Fruit fly (Drosophila melanogaster) whole organism, pupa: ENCODE results near the gene CG3552.

Source experiments
- CG10348 ChIP-seq: fragments of 200-800 bp; sonication (Bioruptor generic); IDR thresholded peaks from 2 replicates; pipeline ENCODE4 v1.3.6; 2022; ENCODE audit warnings: missing biosample characterization, missing genetic modification characterization
- CG12605 ChIP-seq: fragments of 200-800 bp; sonication (Bioruptor generic); IDR thresholded peaks from 2 replicates; pipeline ENCODE4 v1.3.6; 2022; ENCODE audit warnings: missing biosample characterization, missing genetic modification characterization
- CG13204 ChIP-seq: fragments of 200-800 bp; sonication (Bioruptor generic); optimal IDR thresholded peaks from 2 replicates; lab custom pipeline; 2018; ENCODE audit warnings: missing biosample characterization, mild to moderate bottlenecking, missing genetic modification characterization, moderate library complexity
- CG14655 ChIP-seq: fragments of 200-800 bp; sonication (Bioruptor generic); optimal IDR thresholded peaks from 3 replicates; lab custom pipeline; 2017; ENCODE audit warnings: mild to moderate bottlenecking, missing biosample characterization, missing genetic modification reagents, missing genetic modification characterization
- CG15710 ChIP-seq: fragments of 200-800 bp; sonication (Bioruptor generic); optimal IDR thresholded peaks from 2 replicates; lab custom pipeline; 2018; ENCODE audit warnings: missing biosample characterization, mild to moderate bottlenecking, missing genetic modification characterization, moderate library complexity
- CG17806 ChIP-seq: fragments of 200-800 bp; sonication (Bioruptor generic); optimal IDR thresholded peaks from 2 replicates; lab custom pipeline; 2018; ENCODE audit warnings: missing biosample characterization, mild to moderate bottlenecking, missing genetic modification characterization, moderate library complexity
- CG32121 ChIP-seq: fragments of 200-800 bp; sonication (Bioruptor generic); IDR thresholded peaks from 2 replicates; pipeline ENCODE4 v1.3.6; 2022; ENCODE audit warnings: missing biosample characterization, missing genetic modification characterization
- CG34367 ChIP-seq: fragments of 200-800 bp; sonication (Bioruptor generic); optimal IDR thresholded peaks from 2 replicates; lab custom pipeline; 2018; ENCODE audit warnings: missing biosample characterization, mild to moderate bottlenecking, missing genetic modification characterization
- CG4496 ChIP-seq: fragments of 200-800 bp; sonication (Bioruptor generic); IDR thresholded peaks from 3 replicates; pipeline ENCODE4 v1.3.6; 2022; ENCODE audit warnings: missing biosample characterization, missing genetic modification characterization
- CG8159 ChIP-seq: fragments of 200-800 bp; sonication (Bioruptor generic); optimal IDR thresholded peaks from 3 replicates; lab custom pipeline; 2018; ENCODE audit warnings: missing biosample characterization, mild to moderate bottlenecking, missing genetic modification characterization, moderate library complexity
- CG8301 ChIP-seq: fragments of 200-800 bp; sonication (Bioruptor generic); optimal IDR thresholded peaks from 2 replicates; lab custom pipeline; 2018; ENCODE audit warnings: missing biosample characterization, mild to moderate bottlenecking, missing genetic modification characterization
- CG9948 ChIP-seq: fragments of 200-800 bp; sonication (Bioruptor generic); optimal IDR thresholded peaks from 2 replicates; lab custom pipeline; 2018; ENCODE audit warnings: missing biosample characterization, mild to moderate bottlenecking, missing genetic modification characterization, moderate library complexity
- D1 ChIP-seq: fragments of 200-800 bp; sonication (Bioruptor generic); optimal IDR thresholded peaks from 2 replicates; lab custom pipeline; 2018; ENCODE audit warnings: missing biosample characterization, mild to moderate bottlenecking, missing genetic modification characterization, moderate library complexity
- EcR ChIP-seq: fragments of 200-800 bp; sonication (Bioruptor generic); optimal IDR thresholded peaks from 3 replicates; lab custom pipeline; 2019; ENCODE audit warnings: missing biosample characterization, missing genetic modification characterization, mild to moderate bottlenecking, moderate library complexity, missing genetic modification reagents
- Ets98B ChIP-seq: fragments of 200-800 bp; sonication (Bioruptor generic); IDR thresholded peaks from 2 replicates; pipeline ENCODE4 v1.3.6; 2022; ENCODE audit warnings: missing biosample characterization, missing genetic modification characterization
- Pif1A ChIP-seq: fragments of 200-800 bp; sonication (Bioruptor generic); optimal IDR thresholded peaks from 3 replicates; lab custom pipeline; 2016; ENCODE audit warnings: missing biosample characterization, missing genetic modification characterization
- Pif1B ChIP-seq: fragments of 200-800 bp; sonication (Bioruptor generic); optimal IDR thresholded peaks from 3 replicates; lab custom pipeline; 2016; ENCODE audit warnings: missing biosample characterization, missing genetic modification characterization
- Snoo ChIP-seq: fragments of 200-800 bp; sonication (Bioruptor generic); optimal IDR thresholded peaks from 3 replicates; lab custom pipeline; 2017; ENCODE audit warnings: missing biosample characterization, mild to moderate bottlenecking, missing genetic modification characterization, inconsistent platforms
- fd96Ca ChIP-seq: fragments of 200-800 bp; sonication (Bioruptor generic); IDR thresholded peaks from 3 replicates; pipeline ENCODE4 v1.3.6; 2022; ENCODE audit warnings: missing biosample characterization, missing genetic modification characterization
- gl ChIP-seq: fragments of 200-800 bp; sonication (Bioruptor generic); optimal IDR thresholded peaks from 2 replicates; lab custom pipeline; 2018; ENCODE audit warnings: missing biosample characterization, mild to moderate bottlenecking, missing genetic modification characterization
- rn ChIP-seq: fragments of 200-800 bp; sonication (Bioruptor generic); IDR thresholded peaks from 2 replicates; pipeline ENCODE4 v1.3.6; 2022; ENCODE audit warnings: missing biosample characterization, missing genetic modification characterization

The CG3552 gene

DNA sequence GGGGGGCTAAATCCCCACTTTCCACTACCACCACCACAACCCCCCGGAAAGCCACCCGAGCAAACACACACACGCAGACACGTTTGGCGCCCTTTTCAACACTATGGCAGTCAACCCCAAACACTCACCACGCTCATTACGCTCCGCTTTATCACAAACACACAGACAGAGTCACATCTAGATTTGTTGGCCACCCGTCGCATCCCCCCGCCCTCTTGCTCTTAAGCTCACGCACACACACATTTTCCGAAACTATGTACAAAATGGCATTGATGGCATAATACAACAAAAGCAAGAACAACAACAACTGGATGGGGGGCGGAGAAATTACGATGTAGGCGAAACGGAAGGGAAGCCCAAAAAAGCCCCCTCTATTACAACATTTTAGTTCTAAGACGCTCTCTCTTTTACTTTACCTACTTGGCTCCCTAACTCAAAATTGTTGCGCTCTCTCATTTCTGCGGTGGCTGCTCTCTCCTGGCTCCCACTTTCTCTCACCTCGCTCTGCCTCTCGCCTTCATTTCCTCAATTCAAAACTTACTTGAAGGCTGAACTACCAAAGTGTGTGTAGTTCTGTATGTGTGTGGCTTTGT lies 9.6 kb downstream of the CG3552 start:
- no peak for TF ChIP-seq CG34367 (tag; lab: Kevin White, UChicago)
- no peak for TF ChIP-seq CG14655
- no peak for TF ChIP-seq Pif1A (GFP tag; lab: Kevin White, UChicago)
- no peak for TF ChIP-seq Snoo (tag; lab: Kevin White, UChicago)
- TF ChIP-seq Pif1B, result no peak
- TF ChIP-seq CG13204, result no peak
- TF ChIP-seq rn (GFP tag; lab: Robert Waterston, UW), result no peak
- TF ChIP-seq D1 (tag; lab: Kevin White, UChicago), result no peak
- no peak for TF ChIP-seq CG8301 (tag; lab: Kevin White, UChicago)
- TF ChIP-seq fd96Ca (GFP tag; lab: Robert Waterston, UW), result no peak
- TF ChIP-seq CG15710 (tag; lab: Kevin White, UChicago), result no peak
- no peak for TF ChIP-seq CG10348 (GFP tag; lab: Robert Waterston, UW)
- TF ChIP-seq CG17806, result no peak
- no peak for TF ChIP-seq Ets98B (GFP tag; lab: Robert Waterston, UW)

DNA sequence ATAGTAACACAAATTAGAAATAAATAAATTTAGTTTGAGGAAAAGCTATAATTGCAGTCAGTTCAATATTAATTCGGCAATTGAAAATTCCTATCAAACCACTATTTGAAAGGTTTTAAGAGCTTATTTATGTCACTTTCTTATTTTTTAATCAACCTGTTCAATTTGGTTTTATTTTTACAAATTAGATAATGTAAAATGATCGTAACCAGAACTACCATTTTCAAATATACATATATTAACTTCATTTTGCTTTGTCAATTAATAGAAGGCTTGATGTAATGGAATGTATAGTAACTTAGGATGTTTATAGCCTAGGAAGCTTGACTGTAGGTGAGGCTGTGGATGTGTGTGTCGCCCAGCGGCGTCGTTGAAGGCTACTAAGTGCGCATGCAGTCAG lies 10.5 kb downstream of the CG3552 start:
- TF ChIP-seq CG14655, result peak; percentile 41
- TF ChIP-seq CG9948 (tag; lab: Kevin White, UChicago), result peak; percentile 34
- peak; percentile 7 for TF ChIP-seq CG15710 (tag; lab: Kevin White, UChicago)
- TF ChIP-seq CG17806, result peak; percentile 26
- peak; percentile 1 for TF ChIP-seq CG8301 (tag; lab: Kevin White, UChicago)
- TF ChIP-seq Ets98B (GFP tag; lab: Robert Waterston, UW), result no peak
- no peak for TF ChIP-seq gl (tag; lab: Kevin White, UChicago)
- peak; percentile 50 for TF ChIP-seq CG8159
- no peak for TF ChIP-seq CG10348 (GFP tag; lab: Robert Waterston, UW)

DNA sequence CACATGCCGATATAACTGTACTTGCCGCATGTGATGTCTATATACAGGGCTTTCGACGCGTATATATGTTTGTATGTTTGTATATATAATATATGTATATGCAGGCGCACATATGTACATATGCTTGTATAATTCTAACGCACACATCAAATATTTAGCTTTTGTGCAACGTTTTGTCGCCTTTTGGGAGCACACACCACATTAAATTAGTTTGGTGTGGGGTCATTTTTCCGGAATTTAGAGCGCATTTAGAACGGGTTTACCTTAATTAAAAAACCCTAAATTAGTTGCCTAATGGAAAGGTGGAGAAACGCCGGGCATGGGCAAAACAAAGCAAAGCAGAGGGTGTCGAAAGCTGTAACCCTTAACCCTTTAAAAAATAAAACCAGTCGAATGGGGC lies 11.1 kb downstream of the CG3552 start:
- TF ChIP-seq CG14655, result no peak
- no peak for TF ChIP-seq CG8159
- TF ChIP-seq CG34367 (tag; lab: Kevin White, UChicago), result no peak
- TF ChIP-seq gl (tag; lab: Kevin White, UChicago), result no peak
- TF ChIP-seq, all 21 proteins: peak for 0

- no peak for TF ChIP-seq CG9948 (tag; lab: Kevin White, UChicago)
- TF ChIP-seq CG15710 (tag; lab: Kevin White, UChicago), result peak; percentile 35
- no peak for TF ChIP-seq CG8301 (tag; lab: Kevin White, UChicago)
- TF ChIP-seq fd96Ca (GFP tag; lab: Robert Waterston, UW), result peak; percentile 69
- peak; percentile 72; the same call in 1 of the 2 replicates for TF ChIP-seq CG12605 (GFP tag; lab: Robert Waterston, UW)
- peak; percentile 75 for TF ChIP-seq CG4496 (GFP tag; lab: Robert Waterston, UW)
- peak; percentile 26 for TF ChIP-seq CG34367 (tag; lab: Kevin White, UChicago)
- TF ChIP-seq EcR (GFP tag; lab: Kevin White, UChicago), result no peak
- TF ChIP-seq gl (tag; lab: Kevin White, UChicago), result peak; percentile 64
- peak; percentile 57 for TF ChIP-seq CG13204
- TF ChIP-seq Pif1B, result no peak
- no peak for TF ChIP-seq CG8159
- TF ChIP-seq CG32121 (GFP tag; lab: Robert Waterston, UW), result peak; percentile 43; the same call in 1 of the 2 replicates
- no peak for TF ChIP-seq rn (GFP tag; lab: Robert Waterston, UW)
- no peak for TF ChIP-seq D1 (tag; lab: Kevin White, UChicago)
- peak; percentile 12 for TF ChIP-seq Snoo (tag; lab: Kevin White, UChicago)
- TF ChIP-seq Pif1A (GFP tag; lab: Kevin White, UChicago), result peak; percentile 59
- no peak for TF ChIP-seq CG14655
- TF ChIP-seq CG10348 (GFP tag; lab: Robert Waterston, UW), result no peak
- TF ChIP-seq CG17806, result no peak
- TF ChIP-seq Ets98B (GFP tag; lab: Robert Waterston, UW), result peak; percentile 80
Observed at dm6 chr3L:9467763-9468206, 11.7 kb downstream of the CG3552 start.

dm6 chr3L:9468261-9468890 lies 12.3 kb downstream of the CG3552 start:
- TF ChIP-seq CG8159 (peak; percentile 18), CG10348 (GFP tag; lab: Robert Waterston, UW) (no peak), gl (tag; lab: Kevin White, UChicago) (no peak), CG17806 (no peak), Pif1B (no peak), EcR (GFP tag; lab: Kevin White, UChicago) (no peak), CG8301 (tag; lab: Kevin White, UChicago) (no peak), rn (GFP tag; lab: Robert Waterston, UW) (no peak), Ets98B (GFP tag; lab: Robert Waterston, UW) (no peak), CG15710 (tag; lab: Kevin White, UChicago) (no peak), CG34367 (tag; lab: Kevin White, UChicago) (no peak), CG12605 (GFP tag; lab: Robert Waterston, UW) (no peak), CG13204 (no peak), Pif1A (GFP tag; lab: Kevin White, UChicago) (peak; percentile 27), CG32121 (GFP tag; lab: Robert Waterston, UW) (no peak), CG9948 (tag; lab: Kevin White, UChicago) (peak; percentile 10)
- TF ChIP-seq, all 21 proteins: peak for 3

DNA sequence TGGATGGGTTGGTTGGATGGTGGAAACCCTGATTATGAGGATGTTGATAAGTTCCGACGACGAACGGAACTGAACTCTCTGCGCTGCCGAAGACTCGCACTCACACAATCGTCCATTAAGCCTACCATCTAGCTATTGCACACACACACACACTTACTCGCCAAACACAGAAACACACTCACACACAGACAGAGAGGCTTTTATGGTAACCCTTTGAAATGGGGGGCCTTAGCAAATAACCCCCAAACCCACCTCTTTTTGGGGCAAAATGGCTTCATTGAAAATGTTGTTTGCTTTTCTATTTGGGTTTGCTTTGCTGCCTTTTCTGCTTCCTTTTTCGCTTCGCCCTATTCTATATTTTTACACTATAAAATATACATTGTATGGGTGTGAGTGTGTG lies 13.0 kb downstream of the CG3552 start:
- no peak for TF ChIP-seq Pif1A (GFP tag; lab: Kevin White, UChicago)
- TF ChIP-seq CG8301 (tag; lab: Kevin White, UChicago), result no peak
- TF ChIP-seq CG8159, result no peak
- TF ChIP-seq Pif1B, result no peak
- TF ChIP-seq CG10348 (GFP tag; lab: Robert Waterston, UW), result no peak
- TF ChIP-seq fd96Ca (GFP tag; lab: Robert Waterston, UW), result no peak
- no peak for TF ChIP-seq CG17806
- TF ChIP-seq D1 (tag; lab: Kevin White, UChicago), result no peak
- TF ChIP-seq CG34367 (tag; lab: Kevin White, UChicago), result no peak
- TF ChIP-seq Ets98B (GFP tag; lab: Robert Waterston, UW), result no peak
- TF ChIP-seq CG15710 (tag; lab: Kevin White, UChicago), result no peak
- TF ChIP-seq EcR (GFP tag; lab: Kevin White, UChicago), result no peak
- TF ChIP-seq CG12605 (GFP tag; lab: Robert Waterston, UW), result no peak
- no peak for TF ChIP-seq CG32121 (GFP tag; lab: Robert Waterston, UW)
- no peak for TF ChIP-seq CG9948 (tag; lab: Kevin White, UChicago)
